Worm (Caenorhabditis elegans): ENCODE measurements around the gene ZK673.4.

Gene ZK673.4

DNA sequence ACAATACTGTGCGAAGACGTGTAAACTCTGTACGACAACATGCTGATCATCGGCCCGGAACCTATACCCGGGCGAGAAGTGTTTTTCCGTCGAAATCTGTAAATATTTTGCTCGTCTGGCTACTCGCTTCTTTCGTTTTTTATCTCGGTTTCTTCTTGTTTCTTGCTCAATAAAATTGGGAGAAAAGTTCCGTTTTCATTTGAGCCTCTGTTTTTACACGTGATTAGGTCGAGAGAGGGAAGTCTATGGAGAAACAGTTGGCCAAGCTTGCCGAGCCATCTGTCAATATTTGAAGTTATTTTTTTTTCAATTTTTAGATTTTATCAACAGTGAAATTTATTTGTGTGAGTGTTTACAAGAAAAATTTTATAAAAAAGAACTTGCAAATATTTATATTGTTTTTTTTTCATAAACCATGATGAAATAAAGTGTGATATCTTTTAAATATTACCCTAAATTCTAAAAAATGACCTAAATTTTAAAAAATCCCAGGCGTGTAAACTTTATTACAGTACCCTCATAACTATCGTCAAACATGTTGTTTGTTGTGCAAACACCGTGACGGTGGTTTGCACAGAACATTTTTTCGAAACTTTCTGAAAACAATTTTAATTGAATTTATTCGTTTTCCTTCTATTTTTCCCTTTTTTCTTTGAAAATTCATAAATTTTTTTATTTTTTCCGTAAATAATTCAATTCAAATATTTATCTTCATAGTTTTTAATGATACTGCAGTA is 7.6 kb upstream of the ZK673.4 start:
- TF ChIP-seq lin-15B (tag; optimal IDR thresholded peaks at IDR 0.05) (peak; percentile 1), ceh-9 (tag; optimal IDR thresholded peaks at IDR 0.05) (no peak), nhr-12 (tag; optimal IDR thresholded peaks at IDR 0.05) (no peak), eor-1 (tag; optimal IDR thresholded peaks at IDR 0.05) (no peak), pha-4 (tag; optimal IDR thresholded peaks at IDR 0.05) (peak; percentile 83), egl-5 (tag; optimal IDR thresholded peaks at IDR 0.05) (peak; percentile 14), nhr-43 (tag; optimal IDR thresholded peaks at IDR 0.05; ENCODE audit: poor library complexity, severe bottlenecking) (no peak), ceh-16 (tag; optimal IDR thresholded peaks at IDR 0.05) (no peak), lsy-12 (tag; optimal IDR thresholded peaks at IDR 0.05) (no peak)

DNA sequence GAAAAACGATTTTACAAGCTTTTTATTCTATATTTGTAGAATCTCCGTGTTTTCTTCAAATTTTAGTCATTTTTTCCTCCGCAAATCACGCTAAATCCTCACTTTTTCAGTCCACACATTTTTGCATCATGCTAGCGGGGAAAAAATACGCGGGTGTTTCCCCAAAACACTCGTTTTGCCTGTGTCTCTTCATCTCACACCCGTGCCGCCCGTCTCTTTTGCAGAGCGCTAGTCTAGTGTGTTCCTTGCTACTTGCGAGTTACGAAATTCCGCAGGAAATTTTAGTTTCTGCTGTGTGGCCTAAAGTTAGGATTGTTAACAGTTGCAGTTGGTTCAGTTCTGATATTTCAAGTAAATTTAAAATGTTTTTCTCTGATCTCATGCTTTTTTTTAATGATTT is 7.0 kb upstream of the ZK673.4 start:
- no peak for TF ChIP-seq nhr-77 (tag; optimal IDR thresholded peaks at IDR 0.05)
- TF ChIP-seq nhr-11 (tag; optimal IDR thresholded peaks at IDR 0.05) = no peak
- TF ChIP-seq nhr-28 (tag; optimal IDR thresholded peaks at IDR 0.05) = no peak
- TF ChIP-seq ceh-9 (tag; optimal IDR thresholded peaks at IDR 0.05) = no peak
- TF ChIP-seq egl-27 (tag; optimal IDR thresholded peaks at IDR 0.05) = no peak
- TF ChIP-seq nfya-1 (tag; optimal IDR thresholded peaks at IDR 0.05; ENCODE audit: insufficient read depth) = peak; percentile 25
- TF ChIP-seq elt-1 (tag; optimal IDR thresholded peaks at IDR 0.05) = no peak
- TF ChIP-seq lin-15B (tag; optimal IDR thresholded peaks at IDR 0.05) = peak; percentile 30
- TF ChIP-seq eor-1 (tag; optimal IDR thresholded peaks at IDR 0.05) = no peak
- TF ChIP-seq lsy-12 (tag; optimal IDR thresholded peaks at IDR 0.05) = no peak
- no peak for TF ChIP-seq egl-5 (tag; optimal IDR thresholded peaks at IDR 0.05)
- no peak for TF ChIP-seq zag-1 (tag; optimal IDR thresholded peaks at IDR 0.05)
- TF ChIP-seq fos-1 (tag; optimal IDR thresholded peaks at IDR 0.05) = no peak
- TF ChIP-seq unc-39 (tag; optimal IDR thresholded peaks at IDR 0.05) = no peak
- peak; percentile 1 for TF ChIP-seq ama-1 (optimal IDR thresholded peaks at IDR 0.05)
- TF ChIP-seq skn-1 (tag; optimal IDR thresholded peaks at IDR 0.05) = no peak
- TF ChIP-seq snpc-4 (tag; optimal IDR thresholded peaks at IDR 0.05) = no peak
- TF ChIP-seq aly-2 (tag; optimal IDR thresholded peaks at IDR 0.05) = no peak
- peak; percentile 1 for TF ChIP-seq fkh-10 (GFP tag; optimal IDR thresholded peaks at IDR 0.05)
- TF ChIP-seq nhr-25 (tag; optimal IDR thresholded peaks at IDR 0.05) = peak; percentile 27
- no peak for TF ChIP-seq tbx-2 (tag; optimal IDR thresholded peaks at IDR 0.05)
- no peak for TF ChIP-seq nhr-23 (tag; optimal IDR thresholded peaks at IDR 0.05)
- TF ChIP-seq nhr-43 (tag; optimal IDR thresholded peaks at IDR 0.05; ENCODE audit: poor library complexity, severe bottlenecking) = no peak
- no peak for TF ChIP-seq elt-3 (tag; optimal IDR thresholded peaks at IDR 0.05)

DNA sequence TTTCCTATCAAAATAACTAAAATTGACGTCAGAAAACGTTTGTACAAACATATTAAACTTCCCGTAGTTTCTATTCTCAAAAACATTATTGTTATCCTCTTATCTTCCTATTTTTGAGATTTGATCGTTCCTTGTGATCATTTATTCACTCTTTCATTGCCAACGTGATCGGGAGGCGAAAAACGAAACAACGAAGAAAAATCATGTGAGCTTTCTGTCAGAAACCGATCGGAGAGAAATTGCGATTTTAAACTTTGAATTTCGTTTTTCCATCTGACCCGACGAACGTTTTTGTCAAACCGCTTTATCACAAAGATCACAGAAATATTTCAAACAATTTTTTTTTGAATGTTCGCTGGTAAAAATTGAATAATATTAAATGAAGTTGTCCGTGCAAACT is 6.4 kb upstream of the ZK673.4 start:
- TF ChIP-seq nhr-23 (tag; optimal IDR thresholded peaks at IDR 0.05) (peak; percentile 26), elt-3 (tag; optimal IDR thresholded peaks at IDR 0.05) (no peak), elt-2 (tag; optimal IDR thresholded peaks at IDR 0.05) (peak; percentile 68), fkh-10 (GFP tag; optimal IDR thresholded peaks at IDR 0.05) (no peak), nhr-77 (tag; optimal IDR thresholded peaks at IDR 0.05) (no peak), nhr-237 (tag; optimal IDR thresholded peaks at IDR 0.05) (no peak), snpc-4 (tag; optimal IDR thresholded peaks at IDR 0.05) (peak; percentile 12), ceh-28 (tag; optimal IDR thresholded peaks at IDR 0.05) (no peak), egl-5 (tag; optimal IDR thresholded peaks at IDR 0.05) (no peak), nhr-76 (tag; optimal IDR thresholded peaks at IDR 0.05) (no peak), jun-1 (tag; optimal IDR thresholded peaks at IDR 0.05) (peak; percentile 43), ceh-16 (tag; optimal IDR thresholded peaks at IDR 0.05) (no peak), mdl-1 (tag; optimal IDR thresholded peaks at IDR 0.05) (no peak), zag-1 (tag; optimal IDR thresholded peaks at IDR 0.05) (no peak), pqm-1 (tag; optimal IDR thresholded peaks at IDR 0.05) (peak; percentile 58), ceh-9 (tag; optimal IDR thresholded peaks at IDR 0.05) (no peak), nhr-12 (tag; optimal IDR thresholded peaks at IDR 0.05) (no peak), ama-1 (optimal IDR thresholded peaks at IDR 0.05) (no peak), nfya-1 (tag; optimal IDR thresholded peaks at IDR 0.05; ENCODE audit: insufficient read depth) (peak; percentile 15), elt-1 (tag; optimal IDR thresholded peaks at IDR 0.05) (peak; percentile 48), eor-1 (tag; optimal IDR thresholded peaks at IDR 0.05) (no peak), ztf-4 (tag; optimal IDR thresholded peaks at IDR 0.05) (no peak), pha-4 (tag; optimal IDR thresholded peaks at IDR 0.05) (peak; percentile 8), mml-1 (tag; optimal IDR thresholded peaks at IDR 0.05) (no peak), ceh-82 (tag; optimal IDR thresholded peaks at IDR 0.05) (no peak), ztf-11 (tag; optimal IDR thresholded peaks at IDR 0.05) (no peak), unc-62 (GFP tag; optimal IDR thresholded peaks at IDR 0.05) (no peak), aly-2 (tag; optimal IDR thresholded peaks at IDR 0.05) (no peak), lin-15B (tag; optimal IDR thresholded peaks at IDR 0.05) (no peak), fos-1 (tag; optimal IDR thresholded peaks at IDR 0.05) (no peak), nhr-43 (tag; optimal IDR thresholded peaks at IDR 0.05; ENCODE audit: poor library complexity, severe bottlenecking) (peak; percentile 10)
